Fruit fly (Drosophila melanogaster) whole organism, pupa: ENCODE data around the gene Rac2.

Source experiments
- CG8159 ChIP-seq: fragments of 200-800 bp; sonication (Bioruptor generic); optimal IDR thresholded peaks from 3 replicates; lab custom pipeline; 2018; ENCODE audit warnings: missing biosample characterization, mild to moderate bottlenecking, missing genetic modification characterization, moderate library complexity
- CG9948 ChIP-seq: fragments of 200-800 bp; sonication (Bioruptor generic); optimal IDR thresholded peaks from 2 replicates; lab custom pipeline; 2018; ENCODE audit warnings: missing biosample characterization, mild to moderate bottlenecking, missing genetic modification characterization, moderate library complexity

DNA sequence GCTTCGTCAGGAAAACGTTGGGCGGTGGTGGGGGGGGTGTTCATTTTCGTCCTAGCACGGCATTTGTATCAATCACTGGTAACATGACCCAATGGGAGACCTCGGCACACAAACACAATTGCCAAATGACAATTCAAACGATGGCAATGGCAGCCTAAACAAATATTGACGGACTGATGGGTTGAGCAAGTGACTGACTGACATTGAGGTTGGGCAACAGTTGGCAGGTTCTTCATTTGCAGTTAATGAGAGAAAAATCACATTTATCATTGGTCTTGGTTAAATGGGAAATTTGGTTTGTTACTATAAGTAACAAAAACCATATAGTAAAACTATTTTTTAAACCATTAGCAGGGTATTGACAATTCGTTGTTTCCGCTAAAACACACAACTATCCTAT, 14.1 kb upstream of the Rac2 start:
- TF ChIP-seq CG9948 (tag; lab: Kevin White, UChicago), result no peak
- no peak for TF ChIP-seq CG8159 (tag; lab: Kevin White, UChicago)
